Worm (Caenorhabditis elegans) whole organism, young adult: ENCODE data around the gene lin-15B.

Source experiments
- C06A6.2 ChIP-seq: fragments of 200-800 bp; sonication (Bioruptor generic); conservative IDR thresholded peaks from 2 replicates; pipeline ENCODE4 v1.3.6; 2022; ENCODE audit warnings: missing genetic modification characterization, missing compliant biosample characterization
- lsl-1 ChIP-seq: fragments of 200-800 bp; sonication (Bioruptor generic); optimal IDR thresholded peaks from 2 replicates; lab custom pipeline; 2018; ENCODE audit warnings: mild to moderate bottlenecking, missing genetic modification characterization, moderate library complexity, missing compliant biosample characterization
- madf-3 ChIP-seq: fragments of 200-800 bp; sonication (Bioruptor generic); IDR thresholded peaks from 2 replicates; pipeline ENCODE4 v1.3.6; 2022; ENCODE audit warnings: missing genetic modification reagents, missing genetic modification characterization, missing compliant biosample characterization
- repo-1 ChIP-seq: sonication (generic microtip); optimal IDR thresholded peaks from 2 replicates; lab custom pipeline; 2017; ENCODE audit warnings: mild to moderate bottlenecking, missing genetic modification characterization, missing compliant biosample characterization
- snpc-4 ChIP-seq, 5 experiments: fragments of 150-350 bp in 1 of 5; sonication (generic microtip) in 4 of 5; optimal IDR thresholded peaks; 2 replicates each; lab custom pipeline; 2014 to 2018; ENCODE audit warnings: missing genetic modification characterization in 5 of 5, missing biosample characterization in 3 of 5, antibody characterized with exemption in 2 of 5, mild to moderate bottlenecking in 2 of 5, missing compliant biosample characterization in 2 of 5, missing genotype in 2 of 5, moderate library complexity in 2 of 5, missing genetic modification reagents in 1 of 5
- zim-3 ChIP-seq: sonication (generic microtip); optimal IDR thresholded peaks from 2 replicates; lab custom pipeline; 2017; ENCODE audit warnings: mild to moderate bottlenecking, missing genetic modification characterization, moderate library complexity, missing compliant biosample characterization

- TF ChIP-seq snpc-4 (GFP tag; optimal IDR thresholded peaks at IDR 0.05; lab: Kevin White, UChicago) (no peak), snpc-4 (tag; optimal IDR thresholded peaks at IDR 0.05; lab: Kevin White, UChicago) (no peak), madf-3 (GFP tag; lab: Robert Waterston, UW) (no peak), C06A6.2 (GFP tag; lab: Robert Waterston, UW) (no peak), repo-1 (tag; lab: Kevin White, UChicago) (no peak), zim-3 (no peak), lsl-1 (GFP tag; lab: Kevin White, UChicago) (no peak)
Measured at ce11 chrX:15713189-15713588, 12.7 kb upstream of the lin-15B start.
